Fruit fly (Drosophila melanogaster) whole organism, embryonic: Measurements from ENCODE around the gene Tep4.
A peak's percentile ranks its signal among the peaks of the same experiment; 100 is the strongest.

Experiments used
- Blimp-1 ChIP-seq: fragments of 200-800 bp; sonication (Bioruptor generic); optimal IDR thresholded peaks from 3 replicates; lab custom pipeline; 2018; ENCODE audit warnings: missing biosample characterization, missing genetic modification characterization, mild to moderate bottlenecking, moderate library complexity, missing genetic modification reagents
- CG11456 ChIP-seq: fragments of 200-800 bp; sonication (Bioruptor generic); IDR thresholded peaks from 3 replicates; pipeline ENCODE4 v1.3.6; 2022; ENCODE audit warnings: missing biosample characterization, missing genetic modification characterization
- CG17359 ChIP-seq: fragments of 200-800 bp; sonication (Bioruptor generic); optimal IDR thresholded peaks from 3 replicates; lab custom pipeline; 2018; ENCODE audit warnings: missing biosample characterization, mild to moderate bottlenecking, missing genetic modification characterization, moderate library complexity
- CG2712 ChIP-seq: fragments of 200-800 bp; optimal IDR thresholded peaks from 3 replicates; lab custom pipeline; 2019; ENCODE audit warnings: missing biosample characterization, mild to moderate bottlenecking, missing genetic modification characterization, moderate library complexity
- CG43689 ChIP-seq: fragments of 200-800 bp; sonication (Bioruptor generic); IDR thresholded peaks from 2 replicates; pipeline ENCODE4 v1.3.6; 2022; ENCODE audit warnings: missing biosample characterization, missing genetic modification characterization
- CG7928 ChIP-seq: fragments of 200-800 bp; sonication (Bioruptor generic); optimal IDR thresholded peaks from 2 replicates; lab custom pipeline; 2017; ENCODE audit warnings: missing biosample characterization, mild to moderate bottlenecking, missing genetic modification characterization
- CoRest ChIP-seq: fragments of 200-800 bp; sonication (Bioruptor generic); optimal IDR thresholded peaks from 3 replicates; lab custom pipeline; 2018; ENCODE audit warnings: missing biosample characterization, mild to moderate bottlenecking, missing genetic modification characterization, moderate library complexity
- HLH54F ChIP-seq: fragments of 200-800 bp; sonication (Bioruptor generic); optimal IDR thresholded peaks from 3 replicates; lab custom pipeline; 2016; ENCODE audit warnings: missing biosample characterization, missing genetic modification characterization
- HmgZ ChIP-seq: fragments of 200-800 bp; sonication (Bioruptor generic); optimal IDR thresholded peaks from 2 replicates; lab custom pipeline; 2018; ENCODE audit warnings: missing biosample characterization, mild to moderate bottlenecking, missing genetic modification characterization
- Hmx ChIP-seq: fragments of 200-800 bp; sonication (Bioruptor generic); optimal IDR thresholded peaks from 2 replicates; lab custom pipeline; 2016; ENCODE audit warnings: missing biosample characterization, missing genetic modification characterization
- Hr39 ChIP-seq: fragments of >200 bp; optimal IDR thresholded peaks from 2 replicates; lab custom pipeline; 2017
- NK7.1 ChIP-seq: fragments of 200-800 bp; sonication (Bioruptor generic); optimal IDR thresholded peaks from 3 replicates; lab custom pipeline; 2016; ENCODE audit warnings: missing biosample characterization, missing genetic modification characterization
- Trl ChIP-seq, 3 experiments: fragments of >200 bp in 2 of 3; fragments of 200-800 bp in 1 of 3; sonication (Bioruptor generic) in 1 of 3; optimal IDR thresholded peaks; 2 replicates in 1 of 3; 3 replicates in 2 of 3; lab custom pipeline; 2016 to 2017; ENCODE audit warnings: missing biosample characterization in 1 of 3, missing genetic modification characterization in 1 of 3
- bbx ChIP-seq: fragments of 200-800 bp; sonication (Bioruptor generic); IDR thresholded peaks from 2 replicates; pipeline ENCODE4 v1.3.6; 2022; ENCODE audit warnings: missing biosample characterization, missing genetic modification characterization; ENCODE audit not compliant: partially characterized antibody
- btn ChIP-seq: fragments of 200-800 bp; sonication (Bioruptor generic); optimal IDR thresholded peaks from 2 replicates; lab custom pipeline; 2016; ENCODE audit warnings: missing biosample characterization, missing genetic modification characterization
- cad ChIP-seq: fragments of >200 bp; optimal IDR thresholded peaks from 2 replicates; lab custom pipeline; 2017; ENCODE audit warnings: missing biosample characterization, missing genetic modification characterization
- gem ChIP-seq: fragments of 200-800 bp; sonication (Bioruptor generic); optimal IDR thresholded peaks from 2 replicates; lab custom pipeline; 2019; ENCODE audit warnings: missing biosample characterization, mild to moderate bottlenecking, missing genetic modification characterization, moderate library complexity
- ind ChIP-seq: fragments of 200-800 bp; sonication (Bioruptor generic); optimal IDR thresholded peaks from 3 replicates; lab custom pipeline; 2016; ENCODE audit warnings: missing biosample characterization, missing genetic modification characterization
- jing ChIP-seq: fragments of 200-800 bp; sonication (Bioruptor generic); optimal IDR thresholded peaks from 2 replicates; lab custom pipeline; 2018; ENCODE audit warnings: missing biosample characterization, mild to moderate bottlenecking, missing genetic modification characterization
- pan ChIP-seq, 4 experiments: fragments of >200 bp in 3 of 4; fragments of 200-800 bp in 1 of 4; sonication (Bioruptor generic) in 1 of 4; optimal IDR thresholded peaks in 3 of 4; IDR thresholded peaks in 1 of 4; 2 replicates each; pipeline versions ENCODE4 v1.3.6 to Lab custom; 2017 to 2022; ENCODE audit warnings: missing biosample characterization in 2 of 4, missing genetic modification characterization in 2 of 4, mixed read lengths in 1 of 4

Tep4 gene

dm6 chr2L:19605365-19605921 is 57.1 kb downstream of the Tep4 start (continued):
- no peak for TF ChIP-seq Blimp-1 (GFP tag; lab: Kevin White, UChicago)
- TF ChIP-seq Hmx (GFP tag; lab: Kevin White, UChicago): no peak
- no peak for TF ChIP-seq CG11456 (GFP tag; lab: Robert Waterston, UW)
- no peak for TF ChIP-seq CG17359 (tag; lab: Kevin White, UChicago)
- no peak for TF ChIP-seq cad (GFP tag; lab: Kevin White, UChicago)
- TF ChIP-seq jing: no peak
- no peak for TF ChIP-seq HLH54F (GFP tag; lab: Kevin White, UChicago)
- no peak for TF ChIP-seq CG7928
- 0 out of 2 replicates have a peak, but pooled peaks have one; percentile 12 for TF ChIP-seq bbx (GFP tag; lab: Robert Waterston, UW)
- no peak for TF ChIP-seq CG2712 (tag; lab: Kevin White, UChicago)
- no peak for TF ChIP-seq CG43689 (GFP tag; lab: Robert Waterston, UW)
- no peak for TF ChIP-seq Hr39 (lab: Kevin White, UChicago)
- no peak for TF ChIP-seq btn
- no peak for TF ChIP-seq pan (optimal IDR thresholded peaks at IDR 0.05; lab: Kevin White, UChicago)
- no peak for TF ChIP-seq pan (GFP tag; optimal IDR thresholded peaks at IDR 0.05 in 1 of 2, IDR thresholded peaks at IDR 0.05 in 1 of 2)
- TF ChIP-seq NK7.1 (GFP tag; lab: Kevin White, UChicago): no peak
- no peak for TF ChIP-seq ind (GFP tag; lab: Kevin White, UChicago)
- TF ChIP-seq Trl (optimal IDR thresholded peaks at IDR 0.05; lab: Kevin White, UChicago): peak; percentile 24 to 43
- TF ChIP-seq Trl (GFP tag; optimal IDR thresholded peaks at IDR 0.05; lab: Kevin White, UChicago): no peak
- TF ChIP-seq CoRest (tag; lab: Kevin White, UChicago): no peak
- no peak for TF ChIP-seq gem
- TF ChIP-seq HmgZ (tag; lab: Kevin White, UChicago): no peak
